Worm (Caenorhabditis elegans) whole organism, midembryonic: Measurements from ENCODE around the gene ttr-9.

Source experiments
- T22C8.4 ChIP-seq: fragments of 200-800 bp; sonication (Bioruptor generic); IDR thresholded peaks from 2 replicates; pipeline ENCODE4 v1.3.6; 2022; ENCODE audit warnings: missing genetic modification characterization, missing compliant biosample characterization
- med-1 ChIP-seq: sonication (generic microtip); optimal IDR thresholded peaks from 2 replicates; lab custom pipeline; 2017; ENCODE audit warnings: missing genetic modification characterization, mild to moderate bottlenecking, missing compliant biosample characterization, antibody characterized with exemption, missing genetic modification reagents; ENCODE audit not compliant: insufficient read depth

ce11 chrIV:9499636-9500035 lies 6.5 kb downstream of the ttr-9 start:
- TF ChIP-seq T22C8.4 (GFP tag; lab: Robert Waterston, UW) (no peak), med-1 (no peak)
